Worm (Caenorhabditis elegans): ENCODE measurements around the gene Y56A3A.6.

Y56A3A.6 gene

ce11 chrIII:11853533-11853932 lies 25.1 kb downstream of the Y56A3A.6 start:
- no peak for TF ChIP-seq mef-2 (tag; optimal IDR thresholded peaks at IDR 0.05)
- no peak for TF ChIP-seq ceh-82 (tag; optimal IDR thresholded peaks at IDR 0.05)
- TF ChIP-seq nhr-237 (tag; optimal IDR thresholded peaks at IDR 0.05): no peak
- no peak for TF ChIP-seq Y116A8C.19 (tag; optimal IDR thresholded peaks at IDR 0.05; ENCODE audit: borderline replicate concordance)
- no peak for TF ChIP-seq ceh-63 (GFP tag; optimal IDR thresholded peaks at IDR 0.05)
- TF ChIP-seq snu-23 (GFP tag; optimal IDR thresholded peaks at IDR 0.05): no peak
- TF ChIP-seq skn-1 (tag; optimal IDR thresholded peaks at IDR 0.05): no peak
- TF ChIP-seq zag-1 (tag; optimal IDR thresholded peaks at IDR 0.05): no peak
- no peak for TF ChIP-seq ceh-8 (GFP tag; optimal IDR thresholded peaks at IDR 0.05)
- no peak for TF ChIP-seq unc-130 (tag; optimal IDR thresholded peaks at IDR 0.05)
- no peak for TF ChIP-seq lin-15B (tag; optimal IDR thresholded peaks at IDR 0.05)
- no peak for TF ChIP-seq jun-1 (tag; optimal IDR thresholded peaks at IDR 0.05)
- TF ChIP-seq ama-1 (optimal IDR thresholded peaks at IDR 0.05): no peak
- TF ChIP-seq dsc-1 (tag; optimal IDR thresholded peaks at IDR 0.05): no peak
- no peak for TF ChIP-seq swsn-7 (tag; optimal IDR thresholded peaks at IDR 0.05)

DNA sequence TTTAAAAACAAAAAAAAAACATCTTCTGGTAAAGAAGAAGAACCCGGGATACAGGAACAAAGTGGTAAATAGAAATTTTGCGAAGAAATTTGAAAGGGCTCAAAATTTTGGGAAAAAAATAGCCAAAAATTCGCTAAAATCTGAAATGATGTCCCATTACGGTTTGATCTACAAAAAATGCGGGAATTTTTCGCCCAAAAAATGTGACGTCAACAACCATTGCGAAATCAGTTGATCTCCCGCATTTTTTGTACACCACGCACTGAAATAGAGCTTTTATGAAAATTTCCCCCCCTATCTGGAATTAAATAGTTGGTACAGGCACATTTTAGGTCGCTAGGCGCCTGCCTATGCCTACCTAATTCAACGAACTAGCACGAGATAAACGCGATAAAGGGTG lies 29.0 kb downstream of the Y56A3A.6 start:
- TF ChIP-seq aha-1 (tag; optimal IDR thresholded peaks at IDR 0.05) (no peak), irx-1 (tag; optimal IDR thresholded peaks at IDR 0.05) (no peak), nhr-20 (tag; optimal IDR thresholded peaks at IDR 0.05) (no peak), efl-1 (optimal IDR thresholded peaks at IDR 0.05) (no peak), efl-1 (GFP tag; optimal IDR thresholded peaks at IDR 0.05 in 1 of 2) (no peak), C04F5.9 (tag; optimal IDR thresholded peaks at IDR 0.05) (no peak), nhr-19 (GFP tag; conservative IDR thresholded peaks at IDR 0.05) (no peak)

DNA sequence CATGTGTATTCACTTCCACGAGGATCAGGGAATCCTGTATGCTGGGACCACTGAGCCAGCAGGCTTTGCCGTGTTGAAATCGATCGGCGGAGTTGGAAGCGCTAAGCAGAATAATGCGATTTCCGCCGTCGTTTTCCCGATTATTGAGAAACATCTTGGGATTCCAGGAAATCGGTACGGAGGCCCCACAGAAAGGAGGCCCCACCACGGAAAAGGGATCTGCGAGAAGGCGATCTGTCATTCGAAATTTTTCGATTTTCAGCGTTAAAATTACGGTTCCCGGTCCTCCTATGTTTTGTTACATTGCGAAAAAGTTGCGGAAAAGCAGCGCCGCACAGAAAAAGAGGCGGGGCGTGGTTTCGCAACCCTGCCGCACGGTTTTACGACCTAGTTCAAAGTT lies 30.3 kb downstream of the Y56A3A.6 start:
- TF ChIP-seq nhr-84 (tag; optimal IDR thresholded peaks at IDR 0.05): no peak
- no peak for TF ChIP-seq dsc-1 (tag; optimal IDR thresholded peaks at IDR 0.05)
- TF ChIP-seq rnt-1 (tag; optimal IDR thresholded peaks at IDR 0.05): no peak
- TF ChIP-seq unc-30 (tag; optimal IDR thresholded peaks at IDR 0.05): no peak
- TF ChIP-seq nhr-85 (tag): peak; percentile 29
- TF ChIP-seq hlh-17 (GFP tag; optimal IDR thresholded peaks at IDR 0.05; ENCODE audit: borderline replicate concordance): no peak
- no peak for TF ChIP-seq fos-1 (tag; optimal IDR thresholded peaks at IDR 0.05)
- no peak for TF ChIP-seq nhr-76 (tag; optimal IDR thresholded peaks at IDR 0.05)
- no peak for TF ChIP-seq zag-1 (tag; optimal IDR thresholded peaks at IDR 0.05)

ce11 chrIII:11847658-11848202 lies 30.9 kb downstream of the Y56A3A.6 start, which contains the start of gene mif-1:
Gene mif-1 (plus strand): TSS chrIII:11848152.
- TF ChIP-seq grh-1 (GFP tag; IDR thresholded peaks at IDR 0.05) (no peak), fkh-10 (GFP tag; optimal IDR thresholded peaks at IDR 0.05) (no peak), lin-15B (tag; optimal IDR thresholded peaks at IDR 0.05) (peak; percentile 7), nhr-28 (tag; optimal IDR thresholded peaks at IDR 0.05) (no peak), fos-1 (tag; optimal IDR thresholded peaks at IDR 0.05) (no peak), ama-1 (optimal IDR thresholded peaks at IDR 0.05) (no peak), F16B12.6 (tag; optimal IDR thresholded peaks at IDR 0.05) (peak; percentile 88), efl-1 (optimal IDR thresholded peaks at IDR 0.05) (peak; percentile 40 to 56), efl-1 (GFP tag; optimal IDR thresholded peaks at IDR 0.05 in 1 of 2) (peak; percentile 57 to 86), C16A3.4 (tag; optimal IDR thresholded peaks at IDR 0.05) (peak; percentile 40), nhr-77 (tag; optimal IDR thresholded peaks at IDR 0.05) (no peak), dpl-1 (GFP tag; optimal IDR thresholded peaks at IDR 0.05) (peak; percentile 33 to 59 (median 40)), nhr-19 (GFP tag; conservative IDR thresholded peaks at IDR 0.05) (no peak), C34B4.2 (tag; optimal IDR thresholded peaks at IDR 0.05) (no peak), efl-3 (GFP tag; optimal IDR thresholded peaks at IDR 0.05) (no peak), nhr-71 (tag; optimal IDR thresholded peaks at IDR 0.05) (no peak), nhr-11 (tag; optimal IDR thresholded peaks at IDR 0.05) (no peak), irx-1 (tag; optimal IDR thresholded peaks at IDR 0.05) (no peak), egl-27 (tag; optimal IDR thresholded peaks at IDR 0.05) (no peak), ceh-82 (tag; optimal IDR thresholded peaks at IDR 0.05) (peak in 1 of 3 experiments; percentile 46), Y116A8C.19 (tag; optimal IDR thresholded peaks at IDR 0.05; ENCODE audit: borderline replicate concordance) (no peak), aly-2 (tag; optimal IDR thresholded peaks at IDR 0.05) (no peak), ces-1 (GFP tag; optimal IDR thresholded peaks at IDR 0.05) (no peak), nhr-12 (tag; optimal IDR thresholded peaks at IDR 0.05) (no peak), mep-1 (tag; optimal IDR thresholded peaks at IDR 0.05) (peak; percentile 44), lin-35 (GFP tag; optimal IDR thresholded peaks at IDR 0.05) (peak; percentile 61 to 75), unc-130 (tag; optimal IDR thresholded peaks at IDR 0.05) (peak; percentile 39), zip-4 (GFP tag; optimal IDR thresholded peaks at IDR 0.05) (no peak), nhr-20 (tag; optimal IDR thresholded peaks at IDR 0.05) (no peak), nhr-85 (tag) (no peak)

Data from whole organism, L1 larva.